Worm (Caenorhabditis elegans) whole organism, late embryonic: Measurements from ENCODE around the gene F56D6.18.
"Not testable (repeated sequence)": the region's sequence is repeated elsewhere in the genome, so short reads cannot be mapped to it uniquely, and the experiment has no call there.

Experiments used
- C08G9.2 ChIP-seq: sonication (generic microtip); optimal IDR thresholded peaks from 2 replicates; lab custom pipeline; 2016; ENCODE audit warnings: mild to moderate bottlenecking, missing genetic modification characterization, moderate library complexity, missing compliant biosample characterization
- F13H6.1 ChIP-seq: sonication (generic microtip); optimal IDR thresholded peaks from 2 replicates; lab custom pipeline; 2016; ENCODE audit warnings: missing genetic modification characterization, missing compliant biosample characterization
- K02D7.2 ChIP-seq: sonication (generic microtip); optimal IDR thresholded peaks from 2 replicates; lab custom pipeline; 2017; ENCODE audit warnings: mild to moderate bottlenecking, missing genetic modification characterization, missing compliant biosample characterization
- K09A11.1 ChIP-seq: sonication (generic microtip); optimal IDR thresholded peaks from 2 replicates; lab custom pipeline; 2017; ENCODE audit warnings: antibody characterized with exemption, mild to moderate bottlenecking, missing genetic modification characterization, missing compliant biosample characterization; ENCODE audit not compliant: insufficient read depth
- Y22D7AL.16 ChIP-seq: sonication (generic microtip); optimal IDR thresholded peaks from 2 replicates; lab custom pipeline; 2016; ENCODE audit warnings: missing genetic modification characterization, missing compliant biosample characterization
- ama-1 ChIP-seq: fragments of 150-350 bp; optimal IDR thresholded peaks from 2 replicates; lab custom pipeline; 2014
- ceh-19 ChIP-seq: fragments of 200-800 bp; sonication (Bioruptor generic); optimal IDR thresholded peaks from 2 replicates; lab custom pipeline; 2018; ENCODE audit warnings: mild to moderate bottlenecking, missing genetic modification characterization, missing compliant biosample characterization
- ceh-2 ChIP-seq: sonication (generic microtip); optimal IDR thresholded peaks from 2 replicates; lab custom pipeline; 2016; ENCODE audit warnings: missing genotype, missing genetic modification characterization, missing compliant biosample characterization
- ceh-34 ChIP-seq: sonication (generic microtip); optimal IDR thresholded peaks from 2 replicates; lab custom pipeline; 2016; ENCODE audit warnings: mild to moderate bottlenecking, missing genetic modification characterization, missing compliant biosample characterization
- ceh-45 ChIP-seq: fragments of 200-800 bp; sonication (Bioruptor generic); IDR thresholded peaks from 2 replicates; pipeline ENCODE4 v1.3.6; 2022; ENCODE audit warnings: missing genetic modification reagents, missing genetic modification characterization, missing compliant biosample characterization
- ceh-48 ChIP-seq: sonication (generic microtip); optimal IDR thresholded peaks from 2 replicates; lab custom pipeline; 2016; ENCODE audit warnings: missing genetic modification characterization, inconsistent platforms, missing compliant biosample characterization
- ceh-9 ChIP-seq: sonication (generic microtip); optimal IDR thresholded peaks from 2 replicates; lab custom pipeline; 2016; ENCODE audit warnings: mild to moderate bottlenecking, missing genetic modification characterization, inconsistent platforms, missing compliant biosample characterization
- che-1 ChIP-seq: sonication (generic microtip); optimal IDR thresholded peaks from 2 replicates; lab custom pipeline; 2016; ENCODE audit warnings: mild to moderate bottlenecking, missing genetic modification characterization, missing compliant biosample characterization
- dmd-4 ChIP-seq: sonication (generic microtip); optimal IDR thresholded peaks from 2 replicates; lab custom pipeline; 2016; ENCODE audit warnings: borderline replicate concordance, missing genetic modification characterization, missing compliant biosample characterization
- elt-2 ChIP-seq: sonication (generic microtip); optimal IDR thresholded peaks from 2 replicates; lab custom pipeline; 2016; ENCODE audit warnings: missing genetic modification reagents, missing genetic modification characterization, missing compliant biosample characterization
- elt-4 ChIP-seq: sonication (generic microtip); optimal IDR thresholded peaks from 2 replicates; lab custom pipeline; 2016; ENCODE audit warnings: missing genetic modification characterization, missing compliant biosample characterization
- hlh-13 ChIP-seq: fragments of 200-800 bp; sonication (Bioruptor generic); optimal IDR thresholded peaks from 2 replicates; lab custom pipeline; 2018; ENCODE audit warnings: mild to moderate bottlenecking, missing genetic modification characterization, missing compliant biosample characterization
- hlh-15 ChIP-seq: sonication (generic microtip); optimal IDR thresholded peaks from 2 replicates; lab custom pipeline; 2016; ENCODE audit warnings: missing genetic modification characterization, missing compliant biosample characterization
- hlh-30 ChIP-seq: sonication (generic microtip); optimal IDR thresholded peaks from 2 replicates; lab custom pipeline; 2017; ENCODE audit warnings: antibody characterized with exemption, missing genetic modification characterization, missing compliant biosample characterization; ENCODE audit not compliant: insufficient read depth
- hlh-6 ChIP-seq: sonication (generic microtip); optimal IDR thresholded peaks from 2 replicates; lab custom pipeline; 2016; ENCODE audit warnings: missing genotype, missing genetic modification characterization, missing compliant biosample characterization
- hlh-8 ChIP-seq: sonication (generic microtip); optimal IDR thresholded peaks from 2 replicates; lab custom pipeline; 2016; ENCODE audit warnings: missing genotype, missing genetic modification characterization, missing compliant biosample characterization
- lim-6 ChIP-seq: sonication (generic microtip); optimal IDR thresholded peaks from 2 replicates; lab custom pipeline; 2016; ENCODE audit warnings: missing genetic modification characterization, missing compliant biosample characterization
- madf-2 ChIP-seq: sonication (generic microtip); optimal IDR thresholded peaks from 2 replicates; lab custom pipeline; 2017; ENCODE audit warnings: missing genetic modification characterization, missing compliant biosample characterization
- mec-3 ChIP-seq: sonication (generic microtip); optimal IDR thresholded peaks from 2 replicates; lab custom pipeline; 2016; ENCODE audit warnings: borderline replicate concordance, missing genetic modification characterization, missing compliant biosample characterization
- pag-3 ChIP-seq: sonication (generic microtip); optimal IDR thresholded peaks from 2 replicates; lab custom pipeline; 2016; ENCODE audit warnings: missing compliant biosample characterization, missing genetic modification characterization, borderline replicate concordance
- pax-1 ChIP-seq: fragments of 150-350 bp; optimal IDR thresholded peaks from 2 replicates; lab custom pipeline; 2014; ENCODE audit warnings: missing biosample characterization, missing genetic modification characterization
- pha-2 ChIP-seq: sonication (generic microtip); optimal IDR thresholded peaks from 2 replicates; lab custom pipeline; 2017; ENCODE audit warnings: mild to moderate bottlenecking, missing genetic modification characterization, missing compliant biosample characterization
- ref-2 ChIP-seq: sonication (generic microtip); optimal IDR thresholded peaks from 2 replicates; lab custom pipeline; 2016; ENCODE audit warnings: missing genetic modification characterization, missing compliant biosample characterization
- rnt-1 ChIP-seq: sonication (generic microtip); optimal IDR thresholded peaks from 2 replicates; lab custom pipeline; 2016; ENCODE audit warnings: missing genetic modification characterization, missing compliant biosample characterization
- sox-2 ChIP-seq: fragments of 200-800 bp; sonication (Bioruptor generic); IDR thresholded peaks from 2 replicates; pipeline ENCODE4 v1.3.6; 2022; ENCODE audit warnings: missing genetic modification reagents, missing genetic modification characterization, missing compliant biosample characterization
- sox-4 ChIP-seq: sonication (generic microtip); optimal IDR thresholded peaks from 2 replicates; lab custom pipeline; 2017; ENCODE audit warnings: mild to moderate bottlenecking, missing genetic modification characterization, inconsistent platforms, missing compliant biosample characterization
- syd-9 ChIP-seq: sonication (generic microtip); optimal IDR thresholded peaks from 2 replicates; lab custom pipeline; 2016; ENCODE audit warnings: mild to moderate bottlenecking, missing genetic modification characterization, moderate library complexity, missing compliant biosample characterization
- tbx-2 ChIP-seq: sonication (generic microtip); optimal IDR thresholded peaks from 2 replicates; lab custom pipeline; 2016; ENCODE audit warnings: missing genetic modification characterization, missing compliant biosample characterization
- ttx-3 ChIP-seq: sonication (generic microtip); optimal IDR thresholded peaks from 2 replicates; lab custom pipeline; 2016; ENCODE audit warnings: missing genetic modification reagents, missing genetic modification characterization, missing compliant biosample characterization
- unc-42 ChIP-seq: sonication (generic microtip); optimal IDR thresholded peaks from 2 replicates; lab custom pipeline; 2016; ENCODE audit warnings: missing genotype, missing genetic modification characterization, missing compliant biosample characterization
- unc-55 ChIP-seq: sonication (generic microtip); optimal IDR thresholded peaks from 2 replicates; lab custom pipeline; 2017; ENCODE audit warnings: missing biosample characterization, missing genetic modification reagents, missing genetic modification characterization
- unc-86 ChIP-seq: sonication (generic microtip); optimal IDR thresholded peaks from 2 replicates; lab custom pipeline; 2016; ENCODE audit warnings: missing genetic modification characterization, missing compliant biosample characterization
- zip-5 ChIP-seq: sonication (generic microtip); optimal IDR thresholded peaks from 2 replicates; lab custom pipeline; 2016; ENCODE audit warnings: missing genetic modification characterization, missing compliant biosample characterization
- ztf-16 ChIP-seq: sonication (generic microtip); optimal IDR thresholded peaks from 2 replicates; lab custom pipeline; 2017; ENCODE audit warnings: missing genetic modification characterization, missing compliant biosample characterization

F56D6.18 gene

DNA sequence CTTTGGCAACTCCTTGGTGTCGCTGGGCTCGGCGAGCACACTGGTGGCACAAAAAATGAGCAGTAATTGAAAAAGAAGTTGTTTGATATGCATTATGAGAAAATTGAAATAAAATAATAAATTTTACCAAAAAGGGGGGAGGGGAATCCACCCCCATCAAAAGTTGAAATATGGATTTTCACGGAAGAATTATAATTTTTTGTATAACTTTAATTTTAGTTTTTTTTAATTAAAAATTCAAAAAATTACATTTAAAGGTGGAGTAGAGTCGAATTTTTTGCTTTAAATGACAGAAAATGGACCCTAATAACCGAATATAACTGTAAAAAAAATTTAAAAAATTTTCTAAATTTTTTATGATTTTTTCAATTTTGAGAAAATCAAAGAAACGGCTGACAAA lies at the start of gene F56D6.18:
Gene F56D6.18 (minus strand): TSS at position 101 of the 400 bp plus-strand sequence.
- not testable (repeated sequence) for TF ChIP-seq dmd-4 (tag; lab: Kevin White, UChicago); ttx-3 (tag; lab: Kevin White, UChicago); madf-2
- TF ChIP-seq, all 69 proteins: peak for 0; not testable (repeated sequence) for 69

DNA sequence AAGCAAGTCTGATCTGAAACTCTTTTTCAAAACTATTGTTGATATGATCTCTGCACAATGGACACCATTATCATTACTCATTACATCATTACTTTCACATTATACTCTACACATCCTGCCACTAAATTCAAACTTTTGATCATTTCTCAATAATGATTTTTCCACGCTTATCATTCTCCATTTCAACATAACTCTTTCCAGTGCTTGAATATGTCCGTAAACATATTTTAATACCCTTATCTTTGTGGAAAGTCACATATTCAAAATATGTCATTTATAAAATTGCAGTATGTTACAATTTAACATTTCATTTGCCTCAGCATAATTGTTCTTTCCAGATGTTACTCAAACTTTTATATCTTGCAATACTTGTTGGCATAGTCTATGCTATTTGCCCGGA lies 48.6 kb upstream of the F56D6.18 start, which contains the start of gene clec-75:
Gene clec-75 (plus strand): TSS at position 339 of the 400 bp plus-strand sequence.
- no peak for TF ChIP-seq unc-42 (tag; lab: Kevin White, UChicago)
- TF ChIP-seq tbx-2 (tag; lab: Kevin White, UChicago) = no peak
- TF ChIP-seq hlh-15 (tag; lab: Kevin White, UChicago) = no peak
- TF ChIP-seq syd-9 (tag; lab: Kevin White, UChicago) = no peak
- TF ChIP-seq che-1 (tag; lab: Kevin White, UChicago) = no peak
- no peak for TF ChIP-seq elt-4
- no peak for TF ChIP-seq K09A11.1 (tag; lab: Kevin White, UChicago)
- no peak for TF ChIP-seq ceh-9 (tag; lab: Kevin White, UChicago)
- TF ChIP-seq K02D7.2 (tag; lab: Kevin White, UChicago) = no peak

DNA sequence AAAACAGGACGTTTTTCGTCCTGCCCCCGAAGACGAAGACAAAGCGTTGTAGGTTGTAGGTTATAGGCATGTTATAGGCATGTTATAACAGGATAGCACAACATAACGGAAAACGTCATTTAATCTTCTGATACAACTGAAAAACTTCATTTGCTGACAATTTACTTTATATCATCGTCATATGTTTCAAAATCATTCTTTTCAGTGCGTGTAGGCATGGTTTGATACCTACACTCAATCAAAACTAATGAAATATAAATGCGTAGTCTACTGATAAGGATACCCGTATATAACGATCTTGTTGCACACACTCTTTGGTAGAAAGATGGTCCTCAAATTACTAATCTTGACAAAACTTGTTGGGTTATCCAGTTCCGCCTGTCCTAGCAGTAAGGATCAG lies 45.0 kb upstream of the F56D6.18 start, which contains the start of gene clec-74:
Gene clec-74 (plus strand): TSS at position 301 of the 400 bp plus-strand sequence.
- no peak for TF ChIP-seq lim-6
- no peak for TF ChIP-seq unc-42 (tag; lab: Kevin White, UChicago)
- TF ChIP-seq pax-1 (tag; lab: Kevin White, UChicago) = no peak
- no peak for TF ChIP-seq Y22D7AL.16 (tag; lab: Kevin White, UChicago)
- TF ChIP-seq pha-2 (tag; lab: Kevin White, UChicago) = no peak
- TF ChIP-seq hlh-13 (GFP tag; lab: Kevin White, UChicago) = no peak
- no peak for TF ChIP-seq pag-3 (tag; lab: Kevin White, UChicago)
- TF ChIP-seq F13H6.1 (tag; lab: Kevin White, UChicago) = no peak
- no peak for TF ChIP-seq ama-1 (lab: Kevin White, UChicago)
- TF ChIP-seq C08G9.2 (tag; lab: Kevin White, UChicago) = no peak
- no peak for TF ChIP-seq madf-2
- TF ChIP-seq che-1 (tag; lab: Kevin White, UChicago) = no peak
- no peak for TF ChIP-seq unc-55
- TF ChIP-seq hlh-8 (tag; lab: Kevin White, UChicago) = no peak
- TF ChIP-seq ztf-16 (tag; lab: Kevin White, UChicago) = no peak
- no peak for TF ChIP-seq ref-2 (tag; lab: Kevin White, UChicago)
- TF ChIP-seq tbx-2 (tag; lab: Kevin White, UChicago) = no peak

DNA sequence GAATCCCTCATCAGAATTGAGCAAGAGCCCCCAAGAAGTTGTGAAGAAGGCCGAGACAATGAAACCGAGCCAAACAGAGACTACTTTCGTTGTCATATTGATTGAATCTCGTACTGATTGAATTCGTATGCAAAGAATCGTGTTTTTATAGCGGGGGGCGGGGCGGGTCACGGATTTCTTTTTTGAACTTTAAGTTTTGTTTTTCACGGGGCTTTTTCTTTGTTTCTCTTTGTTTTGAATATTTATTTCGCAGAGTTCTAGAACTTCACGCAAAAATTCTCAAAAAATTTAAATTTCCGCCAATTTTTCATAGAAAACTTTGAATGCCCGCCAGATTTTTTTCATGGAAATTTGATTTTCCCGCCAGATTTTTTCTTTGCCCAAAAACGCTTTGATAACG lies 44.3 kb upstream of the F56D6.18 start, which contains the start of gene clec-73:
Gene clec-73 (minus strand): TSS at position 101 of the 400 bp plus-strand sequence.
- no peak for TF ChIP-seq ceh-19 (GFP tag; lab: Kevin White, UChicago)
- no peak for TF ChIP-seq C08G9.2 (tag; lab: Kevin White, UChicago)
- no peak for TF ChIP-seq ceh-2 (tag; lab: Kevin White, UChicago)
- TF ChIP-seq elt-2 (tag; lab: Kevin White, UChicago) = no peak
- TF ChIP-seq ceh-45 (GFP tag; lab: Robert Waterston, UW) = no peak
- no peak for TF ChIP-seq ceh-48
- TF ChIP-seq sox-2 (GFP tag; lab: Robert Waterston, UW) = no peak
- no peak for TF ChIP-seq hlh-6 (tag; lab: Kevin White, UChicago)
- TF ChIP-seq ceh-34 = no peak
- no peak for TF ChIP-seq hlh-30 (tag; lab: Kevin White, UChicago)
- no peak for TF ChIP-seq sox-4 (tag; lab: Kevin White, UChicago)
- no peak for TF ChIP-seq zip-5 (tag; lab: Kevin White, UChicago)
- TF ChIP-seq K09A11.1 (tag; lab: Kevin White, UChicago) = no peak
- no peak for TF ChIP-seq lim-6
- no peak for TF ChIP-seq syd-9 (tag; lab: Kevin White, UChicago)
- TF ChIP-seq unc-86 (tag; lab: Kevin White, UChicago) = no peak
- no peak for TF ChIP-seq rnt-1 (tag; lab: Kevin White, UChicago)
- no peak for TF ChIP-seq pax-1 (tag; lab: Kevin White, UChicago)
- no peak for TF ChIP-seq mec-3
- TF ChIP-seq dmd-4 (tag; lab: Kevin White, UChicago) = no peak
